Worm (Caenorhabditis elegans) whole organism, young adult: ENCODE results near the gene melo-3.

ENCODE experiments used
- C06A6.2 ChIP-seq: fragments of 200-800 bp; sonication (Bioruptor generic); conservative IDR thresholded peaks from 2 replicates; pipeline ENCODE4 v1.3.6; 2022; ENCODE audit warnings: missing genetic modification characterization, missing compliant biosample characterization
- C17E4.6 ChIP-seq: fragments of 200-800 bp; sonication (Bioruptor generic); IDR thresholded peaks from 2 replicates; pipeline ENCODE4 v1.3.6; 2022; ENCODE audit warnings: missing genetic modification reagents, missing genetic modification characterization, missing compliant biosample characterization
- T26A5.8 ChIP-seq: sonication (generic microtip); optimal IDR thresholded peaks from 2 replicates; lab custom pipeline; 2016; ENCODE audit warnings: missing genetic modification characterization, missing compliant biosample characterization
- dpl-1 ChIP-seq: fragments of 150-350 bp; optimal IDR thresholded peaks from 2 replicates; lab custom pipeline; 2014; ENCODE audit warnings: missing biosample characterization, missing genetic modification reagents, missing genetic modification characterization
- hmg-20 ChIP-seq: fragments of 200-800 bp; sonication (Bioruptor generic); IDR thresholded peaks from 2 replicates; pipeline ENCODE4 v1.3.6; 2022; ENCODE audit warnings: missing genetic modification reagents, missing genetic modification characterization, missing compliant biosample characterization
- hrde-1 ChIP-seq: sonication (generic microtip); optimal IDR thresholded peaks from 2 replicates; lab custom pipeline; 2016; ENCODE audit warnings: missing genetic modification characterization, mild to moderate bottlenecking, missing compliant biosample characterization, moderate library complexity, missing genotype, missing genetic modification reagents, borderline replicate concordance
- mxl-1 ChIP-seq: sonication (generic microtip); optimal IDR thresholded peaks from 2 replicates; lab custom pipeline; 2016; ENCODE audit warnings: missing genetic modification characterization, missing compliant biosample characterization
- nhr-179 ChIP-seq: sonication (generic microtip); optimal IDR thresholded peaks from 2 replicates; lab custom pipeline; 2016; ENCODE audit warnings: mild to moderate bottlenecking, missing genetic modification characterization, missing compliant biosample characterization
- nhr-80 ChIP-seq: sonication (generic microtip); optimal IDR thresholded peaks from 2 replicates; lab custom pipeline; 2016; ENCODE audit warnings: missing genetic modification characterization, missing compliant biosample characterization
- sea-2 ChIP-seq: fragments of 200-800 bp; sonication (Bioruptor generic); IDR thresholded peaks from 2 replicates; pipeline ENCODE4 v1.3.6; 2022; ENCODE audit warnings: missing genetic modification characterization, missing compliant biosample characterization
- snpc-4 ChIP-seq, 5 experiments: fragments of 150-350 bp in 1 of 5; sonication (generic microtip) in 4 of 5; optimal IDR thresholded peaks; 2 replicates each; lab custom pipeline; 2014 to 2018; ENCODE audit warnings: missing genetic modification characterization in 5 of 5, missing biosample characterization in 3 of 5, antibody characterized with exemption in 2 of 5, mild to moderate bottlenecking in 2 of 5, missing compliant biosample characterization in 2 of 5, missing genotype in 2 of 5, moderate library complexity in 2 of 5, missing genetic modification reagents in 1 of 5
- unc-62 ChIP-seq: fragments of 150-350 bp; optimal IDR thresholded peaks from 2 replicates; lab custom pipeline; 2014; ENCODE audit warnings: missing biosample characterization, missing genetic modification reagents, missing genetic modification characterization
- ztf-18 ChIP-seq: sonication (generic microtip); optimal IDR thresholded peaks from 2 replicates; lab custom pipeline; 2016; ENCODE audit warnings: missing genotype, mild to moderate bottlenecking, missing genetic modification characterization, missing compliant biosample characterization
- ztf-6 ChIP-seq: fragments of 200-800 bp; sonication (Bioruptor generic); IDR thresholded peaks from 2 replicates; pipeline ENCODE4 v1.3.6; 2022; ENCODE audit warnings: missing genetic modification reagents, missing genetic modification characterization, missing compliant biosample characterization

ce11 chrV:15067165-15067564 lies 30.5 kb upstream of the melo-3 start, which contains the start of gene C25D7.10:
- no peak for TF ChIP-seq ztf-6 (GFP tag; lab: Robert Waterston, UW)
- no peak for TF ChIP-seq mxl-1 (tag; lab: Kevin White, UChicago)
- TF ChIP-seq C06A6.2 (GFP tag; lab: Robert Waterston, UW): no peak
- TF ChIP-seq ztf-18 (tag; lab: Kevin White, UChicago): no peak
- TF ChIP-seq snpc-4 (GFP tag; optimal IDR thresholded peaks at IDR 0.05; lab: Kevin White, UChicago): no peak
- TF ChIP-seq snpc-4 (tag; optimal IDR thresholded peaks at IDR 0.05; lab: Kevin White, UChicago): no peak
- TF ChIP-seq nhr-179 (tag; lab: Kevin White, UChicago): no peak
- no peak for TF ChIP-seq dpl-1 (GFP tag; lab: Kevin White, UChicago)
- no peak for TF ChIP-seq hrde-1 (tag; lab: Kevin White, UChicago)
- TF ChIP-seq T26A5.8: no peak
- TF ChIP-seq sea-2: no peak
- no peak for TF ChIP-seq hmg-20 (GFP tag; lab: Robert Waterston, UW)
- no peak for TF ChIP-seq nhr-80 (tag; lab: Kevin White, UChicago)
- no peak for TF ChIP-seq unc-62 (GFP tag; lab: Kevin White, UChicago)
- no peak for TF ChIP-seq C17E4.6 (GFP tag; lab: Robert Waterston, UW)
